Fruit fly (Drosophila melanogaster) whole organism, adult: Measurements from ENCODE around the gene Cda5.

Experiments used
- CG14711 ChIP-seq: fragments of 200-800 bp; sonication (Bioruptor generic); optimal IDR thresholded peaks from 2 replicates; lab custom pipeline; 2018; ENCODE audit warnings: missing biosample characterization, mild to moderate bottlenecking, missing genetic modification characterization, moderate library complexity
- CG1620 ChIP-seq: fragments of 200-800 bp; sonication (Bioruptor generic); optimal IDR thresholded peaks from 2 replicates; lab custom pipeline; 2016; ENCODE audit warnings: missing biosample characterization, missing genetic modification characterization
- Clk ChIP-seq: fragments of 200-800 bp; sonication (Bioruptor generic); optimal IDR thresholded peaks from 2 replicates; lab custom pipeline; 2017; ENCODE audit warnings: missing biosample characterization, missing genetic modification characterization
- Hr96 ChIP-seq: fragments of 200-800 bp; sonication (Bioruptor generic); optimal IDR thresholded peaks from 2 replicates; lab custom pipeline; 2016; ENCODE audit warnings: missing biosample characterization, missing genetic modification characterization
- cic ChIP-seq: fragments of 200-800 bp; sonication (Bioruptor generic); optimal IDR thresholded peaks from 2 replicates; lab custom pipeline; 2017; ENCODE audit warnings: missing biosample characterization, mild to moderate bottlenecking, missing genetic modification characterization, moderate library complexity
- cnc ChIP-seq, 2 experiments: fragments of >200 bp; optimal IDR thresholded peaks; 2 replicates each; lab custom pipeline; 2017
- kay ChIP-seq: fragments of 200-800 bp; sonication (Bioruptor generic); peaks from one replicate; lab custom pipeline; 2016; ENCODE audit warnings: missing biosample characterization, missing genetic modification characterization, borderline replicate concordance
- ovo ChIP-seq: fragments of 200-800 bp; sonication (Bioruptor generic); optimal IDR thresholded peaks from 2 replicates; lab custom pipeline; 2016; ENCODE audit warnings: missing biosample characterization, missing genetic modification characterization
- pad ChIP-seq: fragments of 200-800 bp; sonication (Bioruptor generic); optimal IDR thresholded peaks from 3 replicates; lab custom pipeline; 2017; ENCODE audit warnings: missing biosample characterization, missing genetic modification characterization, mild to moderate bottlenecking, moderate library complexity, missing genetic modification reagents
- toe ChIP-seq: fragments of 200-800 bp; sonication (Bioruptor generic); optimal IDR thresholded peaks from 2 replicates; lab custom pipeline; 2016; ENCODE audit warnings: missing biosample characterization, missing genetic modification characterization

dm6 chr2L:110046-110445 is 44.8 kb upstream of the Cda5 start:
- no peak for TF ChIP-seq kay (GFP tag; lab: Kevin White, UChicago)
- TF ChIP-seq CG1620 (GFP tag; lab: Kevin White, UChicago): no peak
- TF ChIP-seq CG14711 (tag; lab: Kevin White, UChicago): no peak
- no peak for TF ChIP-seq ovo (GFP tag; lab: Kevin White, UChicago)
- no peak for TF ChIP-seq cic (GFP tag; lab: Kevin White, UChicago)
- no peak for TF ChIP-seq cnc (optimal IDR thresholded peaks at IDR 0.05; lab: Kevin White, UChicago)
- TF ChIP-seq pad (GFP tag; lab: Kevin White, UChicago): no peak
- TF ChIP-seq toe: no peak
- no peak for TF ChIP-seq Hr96 (GFP tag; lab: Kevin White, UChicago)
- no peak for TF ChIP-seq Clk
